Fruit fly (Drosophila melanogaster): ENCODE measurements around the gene zfh1.

zfh1 gene

DNA sequence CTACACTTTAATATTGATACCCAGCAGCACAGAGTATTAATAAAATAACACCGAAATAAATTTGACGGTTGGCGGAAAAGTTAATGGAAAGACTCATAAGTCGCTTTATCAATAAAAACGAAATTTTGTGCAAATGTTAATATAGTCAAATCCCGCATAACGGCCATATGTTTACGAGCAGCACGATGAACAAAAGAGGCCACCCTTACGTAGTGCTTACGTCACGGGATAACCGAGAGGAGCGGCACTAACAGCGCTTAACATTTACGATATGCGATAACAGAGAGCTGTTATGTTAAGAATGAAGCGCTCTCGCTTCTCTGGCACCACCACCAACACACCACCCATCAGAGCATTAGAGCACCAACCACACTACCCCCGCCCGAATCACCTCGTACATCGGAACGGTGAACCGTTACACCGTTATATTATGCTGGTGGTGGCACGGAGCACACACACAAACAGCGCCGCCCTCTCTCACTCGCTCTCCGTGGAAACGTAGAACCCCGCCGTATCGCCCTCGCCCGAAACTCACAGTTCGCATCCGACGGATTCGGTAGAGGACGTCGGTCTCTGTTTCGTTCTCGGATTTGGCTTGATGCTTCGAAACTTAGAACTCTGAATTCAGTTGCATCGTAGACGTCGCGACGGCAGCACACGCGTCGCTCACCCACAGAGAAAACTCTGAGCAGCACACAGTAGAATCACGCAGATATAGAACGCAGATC, at the start of gene zfh1 (continued):
- TF ChIP-seq Nf-YC (tag; optimal IDR thresholded peaks at IDR 0.05) = peak; percentile 93
- TF ChIP-seq pum (GFP tag; optimal IDR thresholded peaks at IDR 0.05) = no peak
- no peak for TF ChIP-seq NC2α (GFP tag; optimal IDR thresholded peaks at IDR 0.05)
- peak; percentile 14 for TF ChIP-seq nau (GFP tag; optimal IDR thresholded peaks at IDR 0.05)
- no peak for TF ChIP-seq bsh (GFP tag; optimal IDR thresholded peaks at IDR 0.05)
- no peak for TF ChIP-seq CG8281 (tag; optimal IDR thresholded peaks at IDR 0.05)
- TF ChIP-seq abd-A (tag; optimal IDR thresholded peaks at IDR 0.05) = peak; percentile 74
- peak; percentile 19 for TF ChIP-seq Mes4 (GFP tag; optimal IDR thresholded peaks at IDR 0.05)
- TF ChIP-seq CG4328 (GFP tag; optimal IDR thresholded peaks at IDR 0.05) = no peak
- TF ChIP-seq pita (GFP tag; optimal IDR thresholded peaks at IDR 0.05) = no peak
- TF ChIP-seq HLHmδ (GFP tag; optimal IDR thresholded peaks at IDR 0.05) = peak; percentile 25
- TF ChIP-seq chif (GFP tag; optimal IDR thresholded peaks at IDR 0.05) = peak in 1 of 2 experiments; percentile 15
- TF ChIP-seq ftz-f1 (GFP tag; optimal IDR thresholded peaks at IDR 0.05) = no peak
- peak; percentile 90 for TF ChIP-seq cg (GFP tag; optimal IDR thresholded peaks at IDR 0.05)
- TF ChIP-seq CG17361 (GFP tag; IDR thresholded peaks at IDR 0.05) = no peak
- no peak for TF ChIP-seq Dref (GFP tag; IDR thresholded peaks at IDR 0.05)
- TF ChIP-seq tx (GFP tag; optimal IDR thresholded peaks at IDR 0.05) = no peak
- peak; percentile 92 for TF ChIP-seq crol (GFP tag; IDR thresholded peaks at IDR 0.05)
- peak; percentile 2 for TF ChIP-seq CG5180 (GFP tag; optimal IDR thresholded peaks at IDR 0.05)
- TF ChIP-seq CG15601 (tag; optimal IDR thresholded peaks at IDR 0.05) = no peak
- no peak for TF ChIP-seq HLH54F (GFP tag; optimal IDR thresholded peaks at IDR 0.05)
- TF ChIP-seq CG12659 (GFP tag; optimal IDR thresholded peaks at IDR 0.05) = no peak
- TF ChIP-seq ERR (GFP tag; optimal IDR thresholded peaks at IDR 0.05) = peak; percentile 53
- no peak for TF ChIP-seq CG10979 (tag; optimal IDR thresholded peaks at IDR 0.05)
- TF ChIP-seq CG4854 (GFP tag; optimal IDR thresholded peaks at IDR 0.05) = no peak
- no peak for TF ChIP-seq CG12391 (tag; optimal IDR thresholded peaks at IDR 0.05)
- TF ChIP-seq CG17829 (tag; optimal IDR thresholded peaks at IDR 0.05) = peak; percentile 10
- TF ChIP-seq CG12155 (GFP tag; optimal IDR thresholded peaks at IDR 0.05) = no peak
- 0 out of 3 replicates have a peak, but pooled peaks have one; percentile 45 for TF ChIP-seq Dbx (GFP tag; IDR thresholded peaks at IDR 0.05)
- no peak for TF ChIP-seq CG2712 (tag; optimal IDR thresholded peaks at IDR 0.05)
- TF ChIP-seq cas (GFP tag; IDR thresholded peaks at IDR 0.05) = no peak
- peak; percentile 83 for TF ChIP-seq Med (GFP tag)
- TF ChIP-seq zfh1 (GFP tag; IDR thresholded peaks at IDR 0.05) = no peak
- TF ChIP-seq CG17385 (GFP tag; optimal IDR thresholded peaks at IDR 0.05) = no peak
- no peak for TF ChIP-seq CG2120 (GFP tag; optimal IDR thresholded peaks at IDR 0.05)
- TF ChIP-seq CG11723 (GFP tag; optimal IDR thresholded peaks at IDR 0.05) = no peak
- TF ChIP-seq ewg (GFP tag; optimal IDR thresholded peaks at IDR 0.05) = peak; percentile 4
- peak; percentile 38 for TF ChIP-seq ash1 (GFP tag; optimal IDR thresholded peaks at IDR 0.05)
- TF ChIP-seq Atf6 (GFP tag; IDR thresholded peaks at IDR 0.05) = 0 out of 2 replicates have a peak, but pooled peaks have one; percentile 26
- TF ChIP-seq bab2 (GFP tag; optimal IDR thresholded peaks at IDR 0.05) = no peak
- TF ChIP-seq GATAe (GFP tag; conservative IDR thresholded peaks at IDR 0.05) = no peak
- no peak for TF ChIP-seq az2 (GFP tag; optimal IDR thresholded peaks at IDR 0.05)
- no peak for TF ChIP-seq CG3281 (GFP tag; optimal IDR thresholded peaks at IDR 0.05)
- no peak for TF ChIP-seq CG7839 (tag; optimal IDR thresholded peaks at IDR 0.05)
- peak; percentile 6 for TF ChIP-seq gsb-n (tag; optimal IDR thresholded peaks at IDR 0.05)
- TF ChIP-seq CG2202 (tag; optimal IDR thresholded peaks at IDR 0.05) = no peak
- peak; percentile 19; the same call in 1 of the 2 replicates for TF ChIP-seq MBD-R2 (GFP tag; IDR thresholded peaks at IDR 0.05)
- no peak for TF ChIP-seq Blimp-1 (GFP tag; optimal IDR thresholded peaks at IDR 0.05)
- no peak for TF ChIP-seq dimm (GFP tag; IDR thresholded peaks at IDR 0.05)
- peak; percentile 60 for TF ChIP-seq CG10462 (GFP tag; optimal IDR thresholded peaks at IDR 0.05)
